Worm (Caenorhabditis elegans) whole organism, late embryonic: ENCODE measurements around the gene C50F4.1.

Source experiments
- T23F11.4 ChIP-seq: fragments of 200-800 bp; sonication (Bioruptor generic); optimal IDR thresholded peaks from 2 replicates; lab custom pipeline; 2018; ENCODE audit warnings: mild to moderate bottlenecking, missing genetic modification characterization, missing compliant biosample characterization
- ceh-30 ChIP-seq: fragments of 150-350 bp; optimal IDR thresholded peaks from 2 replicates; lab custom pipeline; 2014; ENCODE audit warnings: missing biosample characterization, missing genetic modification characterization
- dmd-4 ChIP-seq: sonication (generic microtip); optimal IDR thresholded peaks from 2 replicates; lab custom pipeline; 2016; ENCODE audit warnings: borderline replicate concordance, missing genetic modification characterization, missing compliant biosample characterization
- dve-1 ChIP-seq: sonication (generic microtip); optimal IDR thresholded peaks from 2 replicates; lab custom pipeline; 2017; ENCODE audit warnings: antibody characterized with exemption, mild to moderate bottlenecking, missing genetic modification characterization, missing compliant biosample characterization
- fkh-10 ChIP-seq: fragments of 150-350 bp; optimal IDR thresholded peaks from 2 replicates; lab custom pipeline; 2014; ENCODE audit warnings: missing biosample characterization, missing genetic modification reagents, missing genetic modification characterization
- hlh-6 ChIP-seq: sonication (generic microtip); optimal IDR thresholded peaks from 2 replicates; lab custom pipeline; 2016; ENCODE audit warnings: missing genotype, missing genetic modification characterization, missing compliant biosample characterization
- madf-2 ChIP-seq: sonication (generic microtip); optimal IDR thresholded peaks from 2 replicates; lab custom pipeline; 2017; ENCODE audit warnings: missing genetic modification characterization, missing compliant biosample characterization
- pha-2 ChIP-seq: sonication (generic microtip); optimal IDR thresholded peaks from 2 replicates; lab custom pipeline; 2017; ENCODE audit warnings: mild to moderate bottlenecking, missing genetic modification characterization, missing compliant biosample characterization
- pha-4 ChIP-seq: fragments of 150-350 bp; optimal IDR thresholded peaks from 2 replicates; lab custom pipeline; 2018; ENCODE audit warnings: missing biosample characterization, missing genetic modification reagents, missing genetic modification characterization
- ttx-3 ChIP-seq: sonication (generic microtip); optimal IDR thresholded peaks from 2 replicates; lab custom pipeline; 2016; ENCODE audit warnings: missing genetic modification reagents, missing genetic modification characterization, missing compliant biosample characterization

DNA sequence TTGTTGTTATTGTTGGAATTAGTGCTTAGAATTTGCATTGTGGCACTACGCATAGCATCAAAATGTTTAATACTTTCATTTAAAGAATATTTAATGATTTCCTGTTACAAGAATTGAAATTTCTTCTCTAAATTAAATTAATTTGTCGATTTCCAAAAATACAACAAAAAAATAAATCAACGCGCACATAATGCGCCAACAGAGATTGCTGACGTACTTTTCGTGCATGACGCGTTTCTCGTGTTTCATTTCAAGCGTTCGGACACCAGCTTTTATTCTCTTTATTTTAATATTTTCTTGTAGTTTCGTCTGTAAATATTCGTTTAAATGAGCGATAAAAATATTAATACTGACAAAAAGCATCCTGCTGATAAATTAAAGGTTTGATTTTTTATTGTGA is 13.0 kb upstream of the C50F4.1 start, which contains the start of gene eif-2Bdelta:
- TF ChIP-seq madf-2 (tag; lab: Kevin White, UChicago) (no peak), hlh-6 (tag; lab: Kevin White, UChicago) (no peak), pha-4 (no peak), fkh-10 (GFP tag; lab: Kevin White, UChicago) (no peak), dve-1 (tag; lab: Kevin White, UChicago) (no peak), pha-2 (tag; lab: Kevin White, UChicago) (no peak), ttx-3 (no peak), ceh-30 (tag; lab: Kevin White, UChicago) (no peak), T23F11.4 (GFP tag; lab: Kevin White, UChicago) (no peak), dmd-4 (tag; lab: Kevin White, UChicago) (no peak)
